Worm (Caenorhabditis elegans) whole organism, L4 larva: ENCODE data around the gene spc-1.
A peak's percentile ranks its signal among the peaks of the same experiment; 100 is the strongest.

ENCODE experiments used
- F26F4.8 ChIP-seq: fragments of 200-800 bp; sonication (Bioruptor generic); conservative IDR thresholded peaks from 2 replicates; pipeline ENCODE4 v1.3.6; 2022; ENCODE audit warnings: missing genetic modification characterization, missing compliant biosample characterization
- F44E2.7 ChIP-seq: fragments of 200-800 bp; sonication (Bioruptor generic); IDR thresholded peaks from 2 replicates; pipeline ENCODE4 v2.1.2; 2022; ENCODE audit warnings: missing genetic modification characterization, missing compliant biosample characterization
- F49E8.2 ChIP-seq: sonication (generic microtip); optimal IDR thresholded peaks from 2 replicates; lab custom pipeline; 2016; ENCODE audit warnings: missing compliant biosample characterization, mild to moderate bottlenecking, missing genetic modification characterization, borderline replicate concordance
- R02D3.7 ChIP-seq: fragments of 150-350 bp; sonication (generic microtip); optimal IDR thresholded peaks from 3 replicates; lab custom pipeline; 2014; ENCODE audit warnings: missing biosample characterization, missing genetic modification characterization
- Y105C5A.15 ChIP-seq: fragments of 200-800 bp; sonication (Bioruptor generic); IDR thresholded peaks from 2 replicates; pipeline ENCODE4 v1.3.6; 2022; ENCODE audit warnings: missing genetic modification characterization, missing compliant biosample characterization
- Y48G9A.11 ChIP-seq: fragments of 200-800 bp; sonication (Bioruptor generic); IDR thresholded peaks from 2 replicates; pipeline ENCODE4 v1.3.6; 2022; ENCODE audit warnings: missing genetic modification reagents, missing genetic modification characterization, missing compliant biosample characterization
- ZK337.2 ChIP-seq: fragments of 200-800 bp; sonication (Bioruptor generic); IDR thresholded peaks from 2 replicates; pipeline ENCODE4 v1.3.6; 2022; ENCODE audit warnings: missing genetic modification reagents, missing genetic modification characterization, missing compliant biosample characterization
- ZK546.5 ChIP-seq, 2 experiments: sonication (generic microtip); optimal IDR thresholded peaks; 2 replicates each; lab custom pipeline; 2017; ENCODE audit warnings: missing biosample characterization in 2 of 2, missing genetic modification characterization in 2 of 2
- aha-1 ChIP-seq: fragments of 150-350 bp; peaks from one replicate; lab custom pipeline; 2014; ENCODE audit warnings: missing biosample characterization, missing genetic modification characterization
- aly-2 ChIP-seq: sonication (generic microtip); optimal IDR thresholded peaks from 2 replicates; lab custom pipeline; 2018; ENCODE audit warnings: missing biosample characterization, missing genetic modification characterization
- ceh-20 ChIP-seq: fragments of 200-800 bp; sonication (Bioruptor generic); IDR thresholded peaks from 2 replicates; pipeline ENCODE4 v1.3.6; 2022; ENCODE audit warnings: missing genetic modification reagents, missing genetic modification characterization, missing compliant biosample characterization
- ceh-32 ChIP-seq: sonication (generic microtip); optimal IDR thresholded peaks from 2 replicates; lab custom pipeline; 2016; ENCODE audit warnings: mild to moderate bottlenecking, missing genetic modification characterization, missing compliant biosample characterization; ENCODE audit not compliant: poor library complexity
- cey-2 ChIP-seq: sonication (generic microtip); optimal IDR thresholded peaks from 3 replicates; lab custom pipeline; 2017; ENCODE audit warnings: missing genetic modification characterization, mild to moderate bottlenecking, missing compliant biosample characterization, antibody characterized with exemption, borderline replicate concordance; ENCODE audit not compliant: insufficient read depth
- daf-12 ChIP-seq: fragments of 150-350 bp; optimal IDR thresholded peaks from 2 replicates; lab custom pipeline; 2014; ENCODE audit warnings: missing biosample characterization, missing genetic modification reagents, missing genetic modification characterization
- daf-16 ChIP-seq, 3 experiments: sonication (generic microtip); optimal IDR thresholded peaks; 2 replicates each; lab custom pipeline; 2016 to 2017; ENCODE audit warnings: missing genetic modification characterization in 3 of 3, missing genetic modification reagents in 3 of 3, mild to moderate bottlenecking in 2 of 3, missing compliant biosample characterization in 2 of 3, missing biosample characterization in 1 of 3, moderate library complexity in 1 of 3
- daf-8 ChIP-seq: fragments of 200-800 bp; sonication (Bioruptor generic); IDR thresholded peaks from 2 replicates; pipeline ENCODE4 v1.3.6; 2022; ENCODE audit warnings: missing genetic modification characterization, missing compliant biosample characterization
- dmd-8 ChIP-seq: fragments of 200-800 bp; sonication (Bioruptor generic); IDR thresholded peaks from 2 replicates; pipeline ENCODE4 v1.3.6; 2022; ENCODE audit warnings: missing genetic modification characterization, missing compliant biosample characterization
- dmd-9 ChIP-seq: fragments of 200-800 bp; sonication (Bioruptor generic); IDR thresholded peaks from 2 replicates; pipeline ENCODE4 v1.3.6; 2022; ENCODE audit warnings: missing genetic modification reagents, missing genetic modification characterization, missing compliant biosample characterization
- dpl-1 ChIP-seq: fragments of 150-350 bp; optimal IDR thresholded peaks from 2 replicates; lab custom pipeline; 2014; ENCODE audit warnings: missing biosample characterization, missing genetic modification reagents, missing genetic modification characterization
- duxl-1 ChIP-seq: sonication (generic microtip); optimal IDR thresholded peaks from 2 replicates; lab custom pipeline; 2016; ENCODE audit warnings: mild to moderate bottlenecking, missing genetic modification characterization, moderate library complexity, missing compliant biosample characterization; ENCODE audit not compliant: poor library complexity
- egl-43 ChIP-seq: fragments of 200-800 bp; sonication (Bioruptor generic); IDR thresholded peaks from 2 replicates; pipeline ENCODE4 v1.3.6; 2022; ENCODE audit warnings: missing genetic modification reagents, missing genetic modification characterization, missing compliant biosample characterization
- fkh-10 ChIP-seq: fragments of 150-350 bp; optimal IDR thresholded peaks from 2 replicates; lab custom pipeline; 2014; ENCODE audit warnings: missing biosample characterization, missing genetic modification reagents, missing genetic modification characterization
- hif-1 ChIP-seq, 2 experiments: sonication (generic microtip); optimal IDR thresholded peaks; 2 replicates each; lab custom pipeline; 2016 to 2017; ENCODE audit warnings: missing compliant biosample characterization in 2 of 2, missing genetic modification characterization in 2 of 2, missing genetic modification reagents in 2 of 2, missing genotype in 2 of 2, mild to moderate bottlenecking in 1 of 2
- hlh-11 ChIP-seq: fragments of 200-800 bp; sonication (Bioruptor generic); optimal IDR thresholded peaks from 2 replicates; lab custom pipeline; 2018; ENCODE audit warnings: mild to moderate bottlenecking, missing genetic modification characterization, missing compliant biosample characterization
- jun-1 ChIP-seq: fragments of 150-350 bp; optimal IDR thresholded peaks from 2 replicates; lab custom pipeline; 2014; ENCODE audit warnings: missing biosample characterization, missing genetic modification reagents, missing genetic modification characterization
- lim-7 ChIP-seq: fragments of 200-800 bp; sonication (Bioruptor generic); IDR thresholded peaks from 2 replicates; pipeline ENCODE4 v1.3.6; 2022; ENCODE audit warnings: missing genetic modification characterization, missing compliant biosample characterization
- lin-13 ChIP-seq: fragments of 150-350 bp; optimal IDR thresholded peaks from 2 replicates; lab custom pipeline; 2014; ENCODE audit warnings: missing biosample characterization, missing genetic modification reagents, missing genetic modification characterization
- lin-15B ChIP-seq: fragments of 150-350 bp; sonication (generic microtip); optimal IDR thresholded peaks from 3 replicates; lab custom pipeline; 2014; ENCODE audit warnings: missing biosample characterization, missing genetic modification characterization
- lir-3 ChIP-seq: sonication (generic microtip); optimal IDR thresholded peaks from 2 replicates; lab custom pipeline; 2016; ENCODE audit warnings: mild to moderate bottlenecking, missing genetic modification characterization, missing compliant biosample characterization
- lsy-2 ChIP-seq, 2 experiments: fragments of 150-350 bp in 1 of 2; sonication (generic microtip) in 1 of 2; optimal IDR thresholded peaks; 2 replicates each; lab custom pipeline; 2014 to 2017; ENCODE audit warnings: missing biosample characterization in 2 of 2, missing genetic modification characterization in 2 of 2
- madf-5 ChIP-seq, 2 experiments: fragments of 200-800 bp; sonication (Bioruptor generic); IDR thresholded peaks; 2 replicates each; pipeline ENCODE4 v1.3.6; 2022; ENCODE audit warnings: missing compliant biosample characterization in 2 of 2, missing genetic modification characterization in 2 of 2
- madf-9 ChIP-seq: fragments of 200-800 bp; sonication (Bioruptor generic); conservative IDR thresholded peaks from 2 replicates; pipeline ENCODE4 v1.3.6; 2022; ENCODE audit warnings: missing genetic modification reagents, missing genetic modification characterization, missing compliant biosample characterization
- mdl-1 ChIP-seq, 2 experiments: fragments of 150-350 bp in 1 of 2; sonication (generic microtip) in 1 of 2; optimal IDR thresholded peaks; 2 replicates each; lab custom pipeline; 2014 to 2017; ENCODE audit warnings: missing biosample characterization in 2 of 2, missing genetic modification characterization in 2 of 2
- mdt-29 ChIP-seq: fragments of 200-800 bp; sonication (Bioruptor generic); IDR thresholded peaks from 2 replicates; pipeline ENCODE4 v1.3.6; 2022; ENCODE audit warnings: missing genetic modification reagents, missing genetic modification characterization, missing compliant biosample characterization
- mxl-2 ChIP-seq: fragments of 200-800 bp; sonication (Bioruptor generic); conservative IDR thresholded peaks from 2 replicates; pipeline ENCODE4 v1.3.6; 2022; ENCODE audit warnings: missing genetic modification reagents, missing genetic modification characterization, missing compliant biosample characterization
- nhr-10 ChIP-seq: fragments of 150-350 bp; optimal IDR thresholded peaks from 2 replicates; lab custom pipeline; 2014; ENCODE audit warnings: missing biosample characterization, missing genetic modification characterization
- nhr-11 ChIP-seq: fragments of 150-350 bp; optimal IDR thresholded peaks from 2 replicates; lab custom pipeline; 2014; ENCODE audit warnings: missing biosample characterization, missing genetic modification characterization
- nhr-111 ChIP-seq: fragments of 200-800 bp; sonication (Bioruptor generic); optimal IDR thresholded peaks from 2 replicates; lab custom pipeline; 2018; ENCODE audit warnings: mild to moderate bottlenecking, missing genetic modification characterization, missing compliant biosample characterization
- nhr-237 ChIP-seq: sonication (generic microtip); optimal IDR thresholded peaks from 2 replicates; lab custom pipeline; 2017; ENCODE audit warnings: missing biosample characterization, missing genetic modification characterization
- nhr-77 ChIP-seq: fragments of 150-350 bp; optimal IDR thresholded peaks from 2 replicates; lab custom pipeline; 2014; ENCODE audit warnings: missing biosample characterization, missing genetic modification characterization
- pha-4 ChIP-seq, 2 experiments: fragments of 150-350 bp in 1 of 2; fragments of 200-800 bp in 1 of 2; sonication (Bioruptor generic) in 1 of 2; IDR thresholded peaks in 1 of 2; optimal IDR thresholded peaks in 1 of 2; 2 replicates each; pipeline versions ENCODE4 v1.3.6 to Lab custom; 2014 to 2022; ENCODE audit warnings: missing genetic modification characterization in 2 of 2, missing genetic modification reagents in 2 of 2, missing biosample characterization in 1 of 2, missing compliant biosample characterization in 1 of 2
- php-3 ChIP-seq: fragments of 200-800 bp; sonication (Bioruptor generic); IDR thresholded peaks from 2 replicates; pipeline ENCODE4 v1.3.6; 2022; ENCODE audit warnings: missing genetic modification reagents, missing genetic modification characterization, missing compliant biosample characterization
- rbr-2 ChIP-seq: sonication (generic microtip); optimal IDR thresholded peaks from 2 replicates; lab custom pipeline; 2016; ENCODE audit warnings: missing genotype, missing genetic modification characterization, missing compliant biosample characterization
- sdz-12 ChIP-seq: fragments of 200-800 bp; sonication (Bioruptor generic); optimal IDR thresholded peaks from 2 replicates; lab custom pipeline; 2018; ENCODE audit warnings: mild to moderate bottlenecking, missing genetic modification characterization, missing compliant biosample characterization
- skn-1 ChIP-seq: fragments of 150-350 bp; optimal IDR thresholded peaks from 2 replicates; lab custom pipeline; 2014; ENCODE audit warnings: missing biosample characterization, missing genetic modification characterization
- snpc-4 ChIP-seq: fragments of 150-350 bp; optimal IDR thresholded peaks from 2 replicates; lab custom pipeline; 2014; ENCODE audit warnings: missing biosample characterization, missing genetic modification characterization
- unc-62 ChIP-seq, 3 experiments: fragments of 150-350 bp in 1 of 3; sonication (generic microtip); optimal IDR thresholded peaks in 2 of 3; peaks in 1 of 3; 1 replicate in 1 of 3; 2 replicates in 2 of 3; lab custom pipeline; 2014 to 2017; ENCODE audit warnings: missing biosample characterization in 3 of 3, missing genetic modification characterization in 3 of 3, missing genetic modification reagents in 3 of 3, missing genotype in 1 of 3
- zfp-2 ChIP-seq: sonication (generic microtip); optimal IDR thresholded peaks from 2 replicates; lab custom pipeline; 2016; ENCODE audit warnings: mild to moderate bottlenecking, missing genetic modification characterization, missing compliant biosample characterization
- zip-11 ChIP-seq: fragments of 200-800 bp; sonication (Bioruptor generic); IDR thresholded peaks from 2 replicates; pipeline ENCODE4 v1.3.6; 2022; ENCODE audit warnings: missing genetic modification characterization, missing compliant biosample characterization
- ztf-11 ChIP-seq: fragments of 150-350 bp; optimal IDR thresholded peaks from 2 replicates; lab custom pipeline; 2014; ENCODE audit warnings: missing biosample characterization, missing genetic modification characterization

spc-1 gene

ce11 chrX:3153133-3153532 is 26.3 kb upstream of the spc-1 start:
- TF ChIP-seq dmd-8 (GFP tag; lab: Robert Waterston, UW), result no peak
- TF ChIP-seq lin-15B (tag; lab: Kevin White, UChicago), result no peak
- TF ChIP-seq lsy-2 (tag; optimal IDR thresholded peaks at IDR 0.05; lab: Kevin White, UChicago), result no peak
- no peak for TF ChIP-seq madf-9
- TF ChIP-seq zfp-2, result no peak
- no peak for TF ChIP-seq F49E8.2
- TF ChIP-seq ceh-32 (tag; lab: Kevin White, UChicago), result no peak
- no peak for TF ChIP-seq duxl-1
- no peak for TF ChIP-seq rbr-2 (tag; lab: Kevin White, UChicago)
- TF ChIP-seq ZK546.5 (tag; optimal IDR thresholded peaks at IDR 0.05; lab: Kevin White, UChicago), result no peak
- no peak for TF ChIP-seq snpc-4 (tag; lab: Kevin White, UChicago)
- TF ChIP-seq hlh-11, result peak; percentile 87
- TF ChIP-seq mdl-1 (tag; optimal IDR thresholded peaks at IDR 0.05; lab: Kevin White, UChicago), result no peak
- TF ChIP-seq mdt-29, result no peak
- TF ChIP-seq F44E2.7 (GFP tag; lab: Robert Waterston, UW), result no peak
- TF ChIP-seq daf-16 (GFP tag; optimal IDR thresholded peaks at IDR 0.05; lab: Kevin White, UChicago), result peak in 1 of 2 experiments; percentile 31
- peak; percentile 84 for TF ChIP-seq daf-16 (tag; optimal IDR thresholded peaks at IDR 0.05; lab: Kevin White, UChicago)
- no peak for TF ChIP-seq ZK337.2 (GFP tag; lab: Robert Waterston, UW)
- no peak for TF ChIP-seq dpl-1 (GFP tag; lab: Kevin White, UChicago)
- TF ChIP-seq nhr-10 (tag; lab: Kevin White, UChicago), result no peak
- TF ChIP-seq nhr-237 (tag; lab: Kevin White, UChicago), result no peak
- TF ChIP-seq jun-1 (tag; lab: Kevin White, UChicago), result no peak
- TF ChIP-seq unc-62 (GFP tag; optimal IDR thresholded peaks at IDR 0.05 in 1 of 2; lab: Kevin White, UChicago), result peak in 1 of 2 experiments; percentile 69
- TF ChIP-seq unc-62 (tag; optimal IDR thresholded peaks at IDR 0.05; lab: Kevin White, UChicago), result no peak
- no peak for TF ChIP-seq F26F4.8 (GFP tag; lab: Robert Waterston, UW)
- TF ChIP-seq lin-13 (GFP tag; lab: Kevin White, UChicago), result no peak
- TF ChIP-seq php-3 (GFP tag; lab: Robert Waterston, UW), result peak; percentile 97
- TF ChIP-seq lir-3 (tag; lab: Kevin White, UChicago), result no peak
- TF ChIP-seq hif-1 (tag; optimal IDR thresholded peaks at IDR 0.05; lab: Kevin White, UChicago), result no peak
- no peak for TF ChIP-seq skn-1 (tag; lab: Kevin White, UChicago)
- TF ChIP-seq aha-1, result no peak
- no peak for TF ChIP-seq mxl-2 (GFP tag; lab: Robert Waterston, UW)
- no peak for TF ChIP-seq dmd-9
- TF ChIP-seq ztf-11 (tag; lab: Kevin White, UChicago), result no peak
- no peak for TF ChIP-seq ceh-20 (GFP tag; lab: Robert Waterston, UW)
- TF ChIP-seq nhr-77, result peak; percentile 79
- no peak for TF ChIP-seq zip-11
- no peak for TF ChIP-seq cey-2 (tag; lab: Kevin White, UChicago)
- no peak for TF ChIP-seq daf-8 (GFP tag; lab: Robert Waterston, UW)
- no peak for TF ChIP-seq madf-5 (GFP tag; IDR thresholded peaks at IDR 0.05; lab: Robert Waterston, UW)
- no peak for TF ChIP-seq egl-43 (GFP tag; lab: Robert Waterston, UW)
- TF ChIP-seq aly-2 (tag; lab: Kevin White, UChicago), result no peak
- TF ChIP-seq Y48G9A.11 (GFP tag; lab: Robert Waterston, UW), result no peak
- TF ChIP-seq fkh-10, result no peak
- TF ChIP-seq R02D3.7, result no peak
- no peak for TF ChIP-seq daf-12
- TF ChIP-seq nhr-111 (GFP tag; lab: Kevin White, UChicago), result no peak
- TF ChIP-seq nhr-11 (tag; lab: Kevin White, UChicago), result no peak
- no peak for TF ChIP-seq sdz-12 (GFP tag; lab: Kevin White, UChicago)
- no peak for TF ChIP-seq Y105C5A.15 (GFP tag; lab: Robert Waterston, UW)
- no peak for TF ChIP-seq pha-4 (GFP tag; IDR thresholded peaks at IDR 0.05; lab: Robert Waterston, UW)
- TF ChIP-seq pha-4 (tag; optimal IDR thresholded peaks at IDR 0.05; lab: Kevin White, UChicago), result no peak
- TF ChIP-seq lim-7 (GFP tag; lab: Robert Waterston, UW), result no peak
